Worm (Caenorhabditis elegans): ENCODE measurements around the gene dmsr-11.

Gene dmsr-11

DNA sequence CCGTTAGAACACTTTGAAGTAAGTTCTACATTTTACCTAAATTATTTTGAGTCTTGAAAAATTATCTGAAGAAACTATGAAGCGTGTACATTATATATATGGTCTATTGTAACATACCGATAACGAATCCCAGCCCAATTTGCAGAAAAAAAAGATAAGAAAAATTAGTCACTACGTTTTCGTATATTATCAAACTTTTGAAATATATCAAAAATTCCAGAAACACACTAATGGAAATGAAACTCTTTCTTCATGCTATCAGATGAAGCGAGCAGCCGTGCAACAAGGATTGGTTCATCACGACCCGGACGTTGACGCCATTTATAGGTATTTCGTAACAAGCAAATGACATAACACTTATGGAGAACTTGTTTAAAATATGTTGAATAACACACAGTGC lies 8.0 kb upstream of the dmsr-11 start:
- TF ChIP-seq pqm-1 (tag; optimal IDR thresholded peaks at IDR 0.05) (peak; percentile 77), snpc-4 (tag; optimal IDR thresholded peaks at IDR 0.05) (no peak), elt-2 (tag; optimal IDR thresholded peaks at IDR 0.05) (peak; percentile 77)

DNA sequence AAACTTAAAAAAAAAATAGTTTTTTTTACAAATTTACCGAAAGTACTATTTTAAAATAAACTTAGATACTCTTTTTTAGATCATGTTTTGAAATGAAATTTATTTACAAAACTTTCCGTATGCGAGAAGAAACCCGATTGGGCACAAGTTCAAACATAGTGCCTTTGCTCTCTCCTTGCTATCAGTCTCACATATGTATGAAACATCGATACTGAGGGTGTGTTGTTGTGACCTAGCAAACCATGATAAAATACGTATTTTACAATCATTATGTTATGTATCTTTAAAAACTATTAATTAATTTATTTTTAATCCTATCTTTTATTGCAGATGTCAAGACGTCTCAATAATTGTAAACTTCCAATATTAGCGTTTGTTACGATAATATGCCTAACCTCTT lies 6.2 kb upstream of the dmsr-11 start:
- TF ChIP-seq nhr-43 (tag; optimal IDR thresholded peaks at IDR 0.05; ENCODE audit: poor library complexity, severe bottlenecking) (no peak), nhr-23 (tag; optimal IDR thresholded peaks at IDR 0.05) (no peak), elt-3 (tag; optimal IDR thresholded peaks at IDR 0.05) (no peak), pqm-1 (tag; optimal IDR thresholded peaks at IDR 0.05) (peak; percentile 21), pha-4 (tag; optimal IDR thresholded peaks at IDR 0.05) (peak; percentile 11), tbx-2 (tag; optimal IDR thresholded peaks at IDR 0.05) (no peak), elt-2 (tag; optimal IDR thresholded peaks at IDR 0.05) (peak; percentile 54), nhr-67 (tag; optimal IDR thresholded peaks at IDR 0.05) (no peak), jun-1 (tag; optimal IDR thresholded peaks at IDR 0.05) (no peak), elt-1 (tag; optimal IDR thresholded peaks at IDR 0.05) (no peak)

DNA sequence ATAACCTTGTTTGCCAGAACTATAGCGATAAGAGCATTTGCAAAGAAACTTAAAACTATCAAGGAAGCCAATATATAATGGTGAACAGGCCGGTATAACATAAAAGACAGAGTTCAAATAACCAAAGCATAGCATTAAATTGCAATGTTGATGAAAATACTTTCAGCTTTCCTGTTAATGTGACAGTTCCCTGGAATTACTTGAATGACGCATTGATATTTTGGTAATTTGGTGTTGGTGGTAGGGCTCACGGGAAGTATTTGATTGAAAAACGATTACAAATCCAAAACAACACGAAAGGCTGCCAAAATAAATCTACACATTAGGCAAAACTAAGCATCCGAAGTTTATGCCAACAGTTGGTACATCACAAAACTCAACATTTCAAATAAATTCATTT lies 5.1 kb upstream of the dmsr-11 start, which contains the start of gene dmsr-16:
dmsr-16 (minus strand) TSS at position 101 of the 400 bp plus-strand sequence.
- no peak for TF ChIP-seq ceh-16 (tag; optimal IDR thresholded peaks at IDR 0.05)
- TF ChIP-seq egl-27 (tag; optimal IDR thresholded peaks at IDR 0.05) = no peak

DNA sequence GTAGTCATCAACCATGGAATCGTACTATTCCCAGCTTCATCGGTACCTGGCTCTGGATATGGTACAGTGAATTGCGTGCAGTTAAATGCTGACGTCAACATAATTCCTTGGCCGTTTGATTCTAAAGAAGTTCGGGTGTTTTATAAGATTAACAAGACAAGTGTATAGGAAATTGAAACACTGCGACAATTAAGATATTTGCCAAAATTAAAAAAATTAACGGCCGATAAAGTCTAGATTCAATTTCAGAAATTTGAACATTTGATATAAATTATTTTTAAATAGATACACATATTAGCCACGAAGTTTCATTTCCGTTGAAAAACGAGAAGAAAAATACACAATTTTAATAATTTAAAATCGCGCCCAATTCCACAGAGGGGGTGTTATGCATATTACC lies 2.4 kb upstream of the dmsr-11 start, which contains the start of gene dmsr-12:
dmsr-12 (minus strand) TSS at position 101 of the 400 bp plus-strand sequence.
- TF ChIP-seq nhr-12 (tag; optimal IDR thresholded peaks at IDR 0.05) (no peak), pqm-1 (tag; optimal IDR thresholded peaks at IDR 0.05) (no peak), elt-3 (tag; optimal IDR thresholded peaks at IDR 0.05) (no peak), lsy-12 (tag; optimal IDR thresholded peaks at IDR 0.05) (no peak), unc-39 (tag; optimal IDR thresholded peaks at IDR 0.05) (no peak), tbx-2 (tag; optimal IDR thresholded peaks at IDR 0.05) (no peak), nhr-28 (tag; optimal IDR thresholded peaks at IDR 0.05) (no peak), ama-1 (optimal IDR thresholded peaks at IDR 0.05) (no peak), nfya-1 (tag; optimal IDR thresholded peaks at IDR 0.05; ENCODE audit: insufficient read depth) (no peak), elt-2 (tag; optimal IDR thresholded peaks at IDR 0.05) (no peak), lin-15B (tag; optimal IDR thresholded peaks at IDR 0.05) (no peak), ceh-82 (tag; optimal IDR thresholded peaks at IDR 0.05) (no peak), nhr-67 (tag; optimal IDR thresholded peaks at IDR 0.05) (no peak), daf-12 (tag; optimal IDR thresholded peaks at IDR 0.05) (no peak), ztf-11 (tag; optimal IDR thresholded peaks at IDR 0.05) (no peak)

DNA sequence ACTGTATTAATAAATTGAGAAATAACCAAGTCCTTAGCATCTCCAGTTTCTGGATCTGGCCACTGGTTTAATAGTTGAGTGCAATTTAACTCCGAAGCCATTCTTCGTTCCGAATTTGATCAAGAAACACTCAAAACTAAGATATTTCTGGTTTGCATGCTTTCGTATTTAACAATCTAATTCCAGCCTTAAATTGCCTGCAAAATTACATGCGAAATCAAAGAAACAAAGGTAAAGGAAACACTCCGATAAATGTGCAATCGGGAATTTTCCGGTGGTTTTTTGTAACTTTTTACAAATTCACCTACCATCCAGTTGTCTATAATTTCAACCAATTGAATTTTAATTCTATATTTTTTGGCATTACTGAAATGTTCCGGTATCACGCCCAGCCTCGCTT lies 2.0 kb downstream of the dmsr-11 start, which contains the start of gene dmsr-10:
dmsr-10 (minus strand) TSS at position 101 of the 400 bp plus-strand sequence.
- TF ChIP-seq elt-3 (tag; optimal IDR thresholded peaks at IDR 0.05) (no peak), mdl-1 (tag; optimal IDR thresholded peaks at IDR 0.05) (no peak), pqm-1 (tag; optimal IDR thresholded peaks at IDR 0.05) (no peak), ceh-16 (tag; optimal IDR thresholded peaks at IDR 0.05) (no peak), jun-1 (tag; optimal IDR thresholded peaks at IDR 0.05) (no peak), nhr-12 (tag; optimal IDR thresholded peaks at IDR 0.05) (no peak), hmg-11 (tag; optimal IDR thresholded peaks at IDR 0.05) (no peak), fos-1 (tag; optimal IDR thresholded peaks at IDR 0.05) (no peak), aly-2 (tag; optimal IDR thresholded peaks at IDR 0.05) (no peak), mml-1 (tag; optimal IDR thresholded peaks at IDR 0.05) (no peak), unc-62 (GFP tag; optimal IDR thresholded peaks at IDR 0.05) (no peak), nhr-43 (tag; optimal IDR thresholded peaks at IDR 0.05; ENCODE audit: poor library complexity, severe bottlenecking) (no peak), eor-1 (tag; optimal IDR thresholded peaks at IDR 0.05) (no peak), egl-5 (tag; optimal IDR thresholded peaks at IDR 0.05) (no peak), nhr-67 (tag; optimal IDR thresholded peaks at IDR 0.05) (no peak)

DNA sequence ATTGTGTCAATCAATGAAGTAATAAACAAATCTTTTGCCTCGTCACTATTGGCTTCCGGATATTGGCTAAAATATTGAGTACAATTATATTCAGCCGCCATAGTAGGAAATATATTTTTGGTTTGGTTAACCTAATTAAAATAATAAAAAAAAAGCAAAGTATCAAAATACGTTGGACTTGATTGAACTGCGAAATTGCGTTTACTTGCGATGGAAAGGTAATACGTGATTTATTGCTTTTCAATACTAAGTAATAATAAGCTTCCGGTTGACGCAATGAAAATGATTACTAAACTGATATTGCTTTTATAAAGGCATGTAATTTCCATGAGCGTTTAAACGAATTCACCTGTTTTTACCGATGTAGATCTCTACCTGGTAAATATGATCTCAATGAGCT lies 4.3 kb downstream of the dmsr-11 start, which contains the start of gene dmsr-9:
dmsr-9 (minus strand) TSS at position 101 of the 400 bp plus-strand sequence.
- TF ChIP-seq elt-3 (tag; optimal IDR thresholded peaks at IDR 0.05) = no peak

Measured in whole organism, L3 larva.